Worm (Caenorhabditis elegans) whole organism, midembryonic: ENCODE measurements around the gene syd-9.

Experiments used
- T22C8.4 ChIP-seq: fragments of 200-800 bp; sonication (Bioruptor generic); IDR thresholded peaks from 2 replicates; pipeline ENCODE4 v1.3.6; 2022; ENCODE audit warnings: missing genetic modification characterization, missing compliant biosample characterization
- cog-1 ChIP-seq: sonication (generic microtip); optimal IDR thresholded peaks from 2 replicates; lab custom pipeline; 2016; ENCODE audit warnings: missing genetic modification characterization, missing compliant biosample characterization
- flt-1 ChIP-seq: fragments of 200-800 bp; sonication (Bioruptor generic); IDR thresholded peaks from 2 replicates; pipeline ENCODE4 v1.3.6; 2022; ENCODE audit warnings: missing genetic modification characterization, missing compliant biosample characterization
- klf-2 ChIP-seq: fragments of 200-800 bp; sonication (Bioruptor generic); conservative IDR thresholded peaks from 2 replicates; pipeline ENCODE4 v1.3.6; 2022; ENCODE audit warnings: missing genetic modification reagents, missing genetic modification characterization, missing compliant biosample characterization
- med-1 ChIP-seq: sonication (generic microtip); optimal IDR thresholded peaks from 2 replicates; lab custom pipeline; 2017; ENCODE audit warnings: missing genetic modification characterization, mild to moderate bottlenecking, missing compliant biosample characterization, antibody characterized with exemption, missing genetic modification reagents; ENCODE audit not compliant: insufficient read depth
- ref-1 ChIP-seq: fragments of 200-800 bp; sonication (Bioruptor generic); conservative IDR thresholded peaks from 2 replicates; pipeline ENCODE4 v1.3.6; 2022; ENCODE audit warnings: missing genetic modification reagents, missing genetic modification characterization, missing compliant biosample characterization
- tab-1 ChIP-seq: fragments of 200-800 bp; sonication (Bioruptor generic); IDR thresholded peaks from 2 replicates; pipeline ENCODE4 v1.3.6; 2022; ENCODE audit warnings: missing genetic modification characterization, missing compliant biosample characterization
- ztf-23 ChIP-seq: fragments of 200-800 bp; sonication (Bioruptor generic); IDR thresholded peaks from 2 replicates; pipeline ENCODE4 v1.3.6; 2022; ENCODE audit warnings: missing genetic modification reagents, missing genetic modification characterization, missing compliant biosample characterization
- ztf-29 ChIP-seq: fragments of 200-800 bp; sonication (Bioruptor generic); IDR thresholded peaks from 2 replicates; pipeline ENCODE4 v1.3.6; 2022; ENCODE audit warnings: missing genetic modification reagents, missing genetic modification characterization, missing compliant biosample characterization

The syd-9 gene

ce11 chrX:7199831-7200414 is 18.0 kb upstream of the syd-9 start, which contains the start of gene C55B6.1:
TSS of gene C55B6.1 (plus strand) at chrX:7200364.
- TF ChIP-seq ref-1 (no peak), ztf-29 (GFP tag; lab: Robert Waterston, UW) (no peak), cog-1 (tag; lab: Kevin White, UChicago) (no peak), flt-1 (GFP tag; lab: Robert Waterston, UW) (no peak), tab-1 (no peak), klf-2 (no peak), T22C8.4 (GFP tag; lab: Robert Waterston, UW) (no peak)

- TF ChIP-seq flt-1 (GFP tag; lab: Robert Waterston, UW) (no peak), tab-1 (no peak), T22C8.4 (GFP tag; lab: Robert Waterston, UW) (no peak), med-1 (GFP tag; lab: Kevin White, UChicago) (no peak), ref-1 (no peak), ztf-23 (GFP tag; lab: Robert Waterston, UW) (no peak), cog-1 (tag; lab: Kevin White, UChicago) (no peak), klf-2 (no peak), ztf-29 (GFP tag; lab: Robert Waterston, UW) (no peak)
Observed at ce11 chrX:7200475-7200874, 17.4 kb upstream of the syd-9 start.

- TF ChIP-seq ztf-29 (GFP tag; lab: Robert Waterston, UW) (no peak), ref-1 (no peak), tab-1 (no peak), flt-1 (GFP tag; lab: Robert Waterston, UW) (no peak), ztf-23 (GFP tag; lab: Robert Waterston, UW) (no peak), T22C8.4 (GFP tag; lab: Robert Waterston, UW) (no peak)
Observed at ce11 chrX:7204175-7204574, 13.7 kb upstream of the syd-9 start.

ce11 chrX:7205195-7205594 is 12.7 kb upstream of the syd-9 start, which contains the start of gene C55B6.5:
TSS of gene C55B6.5 (minus strand) at chrX:7205295.
- TF ChIP-seq ztf-23 (GFP tag; lab: Robert Waterston, UW) (no peak), T22C8.4 (GFP tag; lab: Robert Waterston, UW) (no peak), cog-1 (tag; lab: Kevin White, UChicago) (no peak), tab-1 (no peak), klf-2 (no peak), flt-1 (GFP tag; lab: Robert Waterston, UW) (no peak), ref-1 (no peak), ztf-29 (GFP tag; lab: Robert Waterston, UW) (no peak), med-1 (GFP tag; lab: Kevin White, UChicago) (no peak)

ce11 chrX:7206419-7206818 is 11.5 kb upstream of the syd-9 start, which contains the start of gene ZK867.2:
TSS of gene ZK867.2 (plus strand) at chrX:7206719.
- no peak for TF ChIP-seq flt-1 (GFP tag; lab: Robert Waterston, UW)
- TF ChIP-seq klf-2, result no peak
- TF ChIP-seq ztf-23 (GFP tag; lab: Robert Waterston, UW), result no peak
- TF ChIP-seq ref-1, result no peak
- no peak for TF ChIP-seq cog-1 (tag; lab: Kevin White, UChicago)
- TF ChIP-seq ztf-29 (GFP tag; lab: Robert Waterston, UW), result no peak
- no peak for TF ChIP-seq T22C8.4 (GFP tag; lab: Robert Waterston, UW)
- no peak for TF ChIP-seq tab-1
- no peak for TF ChIP-seq med-1 (GFP tag; lab: Kevin White, UChicago)

ce11 chrX:7209151-7209550 is 8.7 kb upstream of the syd-9 start:
- TF ChIP-seq ref-1 (no peak), ztf-23 (GFP tag; lab: Robert Waterston, UW) (no peak), cog-1 (tag; lab: Kevin White, UChicago) (no peak), ztf-29 (GFP tag; lab: Robert Waterston, UW) (no peak), T22C8.4 (GFP tag; lab: Robert Waterston, UW) (no peak)

ce11 chrX:7210467-7211107 is 7.3 kb upstream of the syd-9 start:
- TF ChIP-seq T22C8.4 (GFP tag; lab: Robert Waterston, UW), result no peak
- TF ChIP-seq flt-1 (GFP tag; lab: Robert Waterston, UW), result no peak
- no peak for TF ChIP-seq tab-1
- TF ChIP-seq cog-1 (tag; lab: Kevin White, UChicago), result no peak
- no peak for TF ChIP-seq ref-1
- TF ChIP-seq klf-2, result no peak

- TF ChIP-seq tab-1, result no peak
Observed at ce11 chrX:7211405-7211804, 6.5 kb upstream of the syd-9 start, which contains the start of gene spp-22. TSS of gene spp-22 (plus strand) at chrX:7211705.

ce11 chrX:7220209-7220608 is 2.3 kb downstream of the syd-9 start:
- TF ChIP-seq T22C8.4 (GFP tag; lab: Robert Waterston, UW) (no peak), klf-2 (no peak), ztf-23 (GFP tag; lab: Robert Waterston, UW) (no peak), ref-1 (no peak), ztf-29 (GFP tag; lab: Robert Waterston, UW) (no peak), med-1 (GFP tag; lab: Kevin White, UChicago) (no peak), cog-1 (tag; lab: Kevin White, UChicago) (no peak), tab-1 (no peak), flt-1 (GFP tag; lab: Robert Waterston, UW) (no peak)

- TF ChIP-seq klf-2, result no peak
- TF ChIP-seq T22C8.4 (GFP tag; lab: Robert Waterston, UW), result 0 out of 2 replicates have a peak, but pooled peaks have one; percentile 11
Observed at ce11 chrX:7222383-7222782, 4.5 kb downstream of the syd-9 start.
